Worm (Caenorhabditis elegans) whole organism, late embryonic: Measurements from ENCODE around the gene gtf-2H5.

Experiments used
- F13H6.1 ChIP-seq: sonication (generic microtip); optimal IDR thresholded peaks from 2 replicates; lab custom pipeline; 2016; ENCODE audit warnings: missing genetic modification characterization, missing compliant biosample characterization
- ama-1 ChIP-seq: fragments of 150-350 bp; optimal IDR thresholded peaks from 2 replicates; lab custom pipeline; 2014
- ceh-19 ChIP-seq: fragments of 200-800 bp; sonication (Bioruptor generic); optimal IDR thresholded peaks from 2 replicates; lab custom pipeline; 2018; ENCODE audit warnings: mild to moderate bottlenecking, missing genetic modification characterization, missing compliant biosample characterization
- ceh-22 ChIP-seq: sonication (generic microtip); optimal IDR thresholded peaks from 2 replicates; lab custom pipeline; 2017; ENCODE audit warnings: missing biosample characterization, missing genetic modification characterization
- ceh-9 ChIP-seq: sonication (generic microtip); optimal IDR thresholded peaks from 2 replicates; lab custom pipeline; 2016; ENCODE audit warnings: mild to moderate bottlenecking, missing genetic modification characterization, inconsistent platforms, missing compliant biosample characterization
- dve-1 ChIP-seq: sonication (generic microtip); optimal IDR thresholded peaks from 2 replicates; lab custom pipeline; 2017; ENCODE audit warnings: antibody characterized with exemption, mild to moderate bottlenecking, missing genetic modification characterization, missing compliant biosample characterization
- hlh-6 ChIP-seq: sonication (generic microtip); optimal IDR thresholded peaks from 2 replicates; lab custom pipeline; 2016; ENCODE audit warnings: missing genotype, missing genetic modification characterization, missing compliant biosample characterization
- npax-4 ChIP-seq: sonication (generic microtip); optimal IDR thresholded peaks from 2 replicates; lab custom pipeline; 2016; ENCODE audit warnings: missing genetic modification characterization, missing compliant biosample characterization
- pag-3 ChIP-seq: sonication (generic microtip); optimal IDR thresholded peaks from 2 replicates; lab custom pipeline; 2016; ENCODE audit warnings: missing compliant biosample characterization, missing genetic modification characterization, borderline replicate concordance
- unc-42 ChIP-seq: sonication (generic microtip); optimal IDR thresholded peaks from 2 replicates; lab custom pipeline; 2016; ENCODE audit warnings: missing genotype, missing genetic modification characterization, missing compliant biosample characterization

DNA sequence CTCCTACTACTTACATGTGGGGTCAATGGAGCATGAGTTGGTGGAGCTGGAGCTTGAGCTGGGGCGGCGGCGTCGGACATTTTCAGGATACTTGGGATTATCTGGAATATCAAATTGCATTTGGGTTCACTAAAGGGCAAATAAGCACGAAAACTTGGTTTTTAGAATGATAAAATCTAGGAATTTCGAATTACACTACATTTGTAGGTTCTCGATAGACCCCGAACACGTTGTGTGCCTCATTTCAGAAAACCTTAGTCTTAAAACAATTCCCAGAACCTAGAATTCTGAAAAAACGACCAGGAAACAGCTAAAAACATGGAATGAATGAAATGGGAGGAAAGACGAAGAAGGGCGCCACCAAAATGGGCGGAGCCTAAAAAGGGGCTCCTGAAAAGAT lies 37.1 kb upstream of the gtf-2H5 start, which contains the start of gene T19C3.3:
- TF ChIP-seq dve-1 (tag; lab: Kevin White, UChicago): no peak
- no peak for TF ChIP-seq ceh-9 (tag; lab: Kevin White, UChicago)
- TF ChIP-seq ama-1 (lab: Kevin White, UChicago): no peak
- TF ChIP-seq F13H6.1 (tag; lab: Kevin White, UChicago): no peak
- TF ChIP-seq ceh-19 (GFP tag; lab: Kevin White, UChicago): no peak
- TF ChIP-seq npax-4 (tag; lab: Kevin White, UChicago): no peak
- no peak for TF ChIP-seq pag-3 (tag; lab: Kevin White, UChicago)
- TF ChIP-seq unc-42 (tag; lab: Kevin White, UChicago): peak; percentile 10
- no peak for TF ChIP-seq hlh-6 (tag; lab: Kevin White, UChicago)
- no peak for TF ChIP-seq ceh-22
